Fruit fly (Drosophila melanogaster) whole organism, adult: ENCODE results near the gene Trf4-1.
A peak's percentile ranks its signal among the peaks of the same experiment; 100 is the strongest.

Source experiments
- CG11617 ChIP-seq: fragments of 200-800 bp; sonication (Bioruptor generic); optimal IDR thresholded peaks from 2 replicates; lab custom pipeline; 2017; ENCODE audit warnings: mild to moderate bottlenecking, missing biosample characterization, missing genetic modification reagents, missing genetic modification characterization
- CG12768 ChIP-seq: fragments of 200-800 bp; sonication (Bioruptor generic); optimal IDR thresholded peaks from 2 replicates; lab custom pipeline; 2017; ENCODE audit warnings: missing biosample characterization, missing genetic modification characterization, mild to moderate bottlenecking, moderate library complexity, missing genetic modification reagents
- CG14711 ChIP-seq: fragments of 200-800 bp; sonication (Bioruptor generic); optimal IDR thresholded peaks from 2 replicates; lab custom pipeline; 2018; ENCODE audit warnings: missing biosample characterization, mild to moderate bottlenecking, missing genetic modification characterization, moderate library complexity
- CG1620 ChIP-seq: fragments of 200-800 bp; sonication (Bioruptor generic); optimal IDR thresholded peaks from 2 replicates; lab custom pipeline; 2016; ENCODE audit warnings: missing biosample characterization, missing genetic modification characterization
- CG33017 ChIP-seq: fragments of 200-800 bp; sonication (Bioruptor generic); optimal IDR thresholded peaks from 2 replicates; lab custom pipeline; 2018; ENCODE audit warnings: missing biosample characterization, mild to moderate bottlenecking, missing genetic modification characterization, moderate library complexity
- CG5204 ChIP-seq: fragments of 200-800 bp; sonication (Bioruptor generic); optimal IDR thresholded peaks from 2 replicates; lab custom pipeline; 2016; ENCODE audit warnings: missing biosample characterization, missing genetic modification characterization
- CG7045 ChIP-seq: fragments of 200-800 bp; sonication (Bioruptor generic); optimal IDR thresholded peaks from 2 replicates; lab custom pipeline; 2017; ENCODE audit warnings: missing biosample characterization, mild to moderate bottlenecking, missing genetic modification characterization
- CG7101 ChIP-seq: fragments of 200-800 bp; sonication (Bioruptor generic); optimal IDR thresholded peaks from 2 replicates; lab custom pipeline; 2018; ENCODE audit warnings: missing biosample characterization, mild to moderate bottlenecking, missing genetic modification characterization, moderate library complexity
- Clk ChIP-seq: fragments of 200-800 bp; sonication (Bioruptor generic); optimal IDR thresholded peaks from 2 replicates; lab custom pipeline; 2017; ENCODE audit warnings: missing biosample characterization, missing genetic modification characterization
- Crg-1 ChIP-seq: fragments of 200-800 bp; sonication (Bioruptor generic); optimal IDR thresholded peaks from 2 replicates; lab custom pipeline; 2016; ENCODE audit warnings: missing biosample characterization, missing genetic modification characterization
- Hr96 ChIP-seq: fragments of 200-800 bp; sonication (Bioruptor generic); optimal IDR thresholded peaks from 2 replicates; lab custom pipeline; 2016; ENCODE audit warnings: missing biosample characterization, missing genetic modification characterization
- Mnt ChIP-seq: fragments of 200-800 bp; sonication (Bioruptor generic); optimal IDR thresholded peaks from 2 replicates; lab custom pipeline; 2016; ENCODE audit warnings: missing biosample characterization, mild to moderate bottlenecking, missing genetic modification characterization
- bab1 ChIP-seq: fragments of 200-800 bp; sonication (Bioruptor generic); optimal IDR thresholded peaks from 3 replicates; lab custom pipeline; 2019; ENCODE audit warnings: missing biosample characterization, mild to moderate bottlenecking, missing genetic modification characterization, moderate library complexity
- cic ChIP-seq: fragments of 200-800 bp; sonication (Bioruptor generic); optimal IDR thresholded peaks from 2 replicates; lab custom pipeline; 2017; ENCODE audit warnings: missing biosample characterization, mild to moderate bottlenecking, missing genetic modification characterization, moderate library complexity
- cnc ChIP-seq, 2 experiments: fragments of >200 bp; optimal IDR thresholded peaks; 2 replicates each; lab custom pipeline; 2017
- kay ChIP-seq: fragments of 200-800 bp; sonication (Bioruptor generic); peaks from one replicate; lab custom pipeline; 2016; ENCODE audit warnings: missing biosample characterization, missing genetic modification characterization, borderline replicate concordance
- ovo ChIP-seq: fragments of 200-800 bp; sonication (Bioruptor generic); optimal IDR thresholded peaks from 2 replicates; lab custom pipeline; 2016; ENCODE audit warnings: missing biosample characterization, missing genetic modification characterization
- pad ChIP-seq: fragments of 200-800 bp; sonication (Bioruptor generic); optimal IDR thresholded peaks from 3 replicates; lab custom pipeline; 2017; ENCODE audit warnings: missing biosample characterization, missing genetic modification characterization, mild to moderate bottlenecking, moderate library complexity, missing genetic modification reagents
- tj ChIP-seq: fragments of 200-800 bp; sonication (Bioruptor generic); optimal IDR thresholded peaks from 3 replicates; lab custom pipeline; 2017; ENCODE audit warnings: missing biosample characterization, mild to moderate bottlenecking, missing genetic modification characterization, moderate library complexity
- toe ChIP-seq: fragments of 200-800 bp; sonication (Bioruptor generic); optimal IDR thresholded peaks from 2 replicates; lab custom pipeline; 2016; ENCODE audit warnings: missing biosample characterization, missing genetic modification characterization

Gene Trf4-1

DNA sequence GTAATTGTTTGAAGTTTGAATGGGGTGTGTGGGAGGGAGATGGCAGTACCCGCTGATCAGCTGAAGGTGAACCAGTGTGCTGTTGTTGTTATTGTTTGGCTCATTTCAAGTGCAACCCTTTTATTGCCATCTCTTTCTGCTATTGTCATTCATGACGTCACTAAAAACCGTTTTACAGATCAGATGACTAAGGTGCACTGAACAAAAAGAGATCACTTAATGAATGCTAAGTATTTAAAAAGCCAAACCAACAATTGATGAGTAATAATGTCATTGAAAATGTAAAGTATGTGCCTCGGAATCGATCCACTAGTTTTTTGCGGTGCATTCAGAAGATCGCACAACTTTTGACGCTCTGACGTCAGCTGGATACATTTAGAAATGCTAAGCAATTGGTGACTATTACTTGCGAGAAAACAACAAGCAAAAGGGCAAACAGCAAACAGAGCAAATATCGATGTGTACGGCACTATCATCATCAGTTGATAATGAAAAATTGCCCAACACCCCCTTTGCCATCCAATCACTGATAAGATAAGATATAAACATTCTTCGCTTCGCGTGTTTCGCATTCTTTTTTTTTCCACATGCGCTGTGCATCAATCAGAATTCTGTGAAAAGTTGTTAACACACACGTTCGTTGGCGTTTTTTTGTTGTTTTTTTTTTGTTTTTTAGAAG, 14.7 kb downstream of the Trf4-1 start:
- peak; percentile 32 for TF ChIP-seq pad (GFP tag; lab: Kevin White, UChicago)
- peak; percentile 71 for TF ChIP-seq CG14711 (tag; lab: Kevin White, UChicago)
- TF ChIP-seq CG1620 (GFP tag; lab: Kevin White, UChicago): peak; percentile 25
- peak; percentile 52 for TF ChIP-seq CG11617 (GFP tag; lab: Kevin White, UChicago)
- TF ChIP-seq kay (GFP tag; lab: Kevin White, UChicago): peak; percentile 93
- peak; percentile 35 for TF ChIP-seq tj (GFP tag; lab: Kevin White, UChicago)
- TF ChIP-seq toe (GFP tag; lab: Kevin White, UChicago): peak; percentile 10
- TF ChIP-seq Clk (GFP tag; lab: Kevin White, UChicago): peak; percentile 44
- peak; percentile 71 for TF ChIP-seq CG33017 (tag; lab: Kevin White, UChicago)
- TF ChIP-seq Hr96 (GFP tag; lab: Kevin White, UChicago): no peak
- TF ChIP-seq Mnt: peak; percentile 14
- peak; percentile 67 for TF ChIP-seq bab1 (GFP tag; lab: Kevin White, UChicago)
- TF ChIP-seq cic: no peak
- TF ChIP-seq Crg-1 (GFP tag; lab: Kevin White, UChicago): no peak
- TF ChIP-seq CG7045 (GFP tag; lab: Kevin White, UChicago): no peak
- no peak for TF ChIP-seq cnc (optimal IDR thresholded peaks at IDR 0.05; lab: Kevin White, UChicago)
- TF ChIP-seq CG7101 (tag; lab: Kevin White, UChicago): peak; percentile 82
- peak; percentile 26 for TF ChIP-seq ovo (GFP tag; lab: Kevin White, UChicago)
- no peak for TF ChIP-seq CG12768
- peak; percentile 43 for TF ChIP-seq CG5204

DNA sequence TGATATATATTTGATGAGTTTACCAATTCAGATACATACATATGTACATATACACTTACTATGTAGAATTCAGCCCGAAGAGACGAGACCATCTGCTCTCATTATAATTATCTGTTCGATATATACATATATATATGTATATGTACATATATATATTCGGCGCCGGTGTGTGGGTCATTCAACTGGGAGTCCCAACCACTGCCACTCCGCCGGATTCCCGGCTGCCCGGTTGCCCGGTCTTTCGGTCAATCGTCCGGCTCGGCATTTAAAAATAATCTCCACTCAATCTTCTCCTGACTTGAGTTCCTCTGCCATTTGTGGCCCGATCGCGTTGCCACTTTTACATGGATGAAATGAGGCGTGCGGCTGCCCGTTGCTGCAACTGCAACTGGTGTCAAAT, 16.6 kb downstream of the Trf4-1 start:
- no peak for TF ChIP-seq CG12768
- no peak for TF ChIP-seq Clk (GFP tag; lab: Kevin White, UChicago)
- no peak for TF ChIP-seq cnc (optimal IDR thresholded peaks at IDR 0.05; lab: Kevin White, UChicago)
- TF ChIP-seq Hr96 (GFP tag; lab: Kevin White, UChicago): no peak
- TF ChIP-seq tj (GFP tag; lab: Kevin White, UChicago): no peak
- no peak for TF ChIP-seq CG5204
- no peak for TF ChIP-seq toe (GFP tag; lab: Kevin White, UChicago)
- no peak for TF ChIP-seq ovo (GFP tag; lab: Kevin White, UChicago)
- TF ChIP-seq Mnt: no peak
- TF ChIP-seq CG1620 (GFP tag; lab: Kevin White, UChicago): no peak

DNA sequence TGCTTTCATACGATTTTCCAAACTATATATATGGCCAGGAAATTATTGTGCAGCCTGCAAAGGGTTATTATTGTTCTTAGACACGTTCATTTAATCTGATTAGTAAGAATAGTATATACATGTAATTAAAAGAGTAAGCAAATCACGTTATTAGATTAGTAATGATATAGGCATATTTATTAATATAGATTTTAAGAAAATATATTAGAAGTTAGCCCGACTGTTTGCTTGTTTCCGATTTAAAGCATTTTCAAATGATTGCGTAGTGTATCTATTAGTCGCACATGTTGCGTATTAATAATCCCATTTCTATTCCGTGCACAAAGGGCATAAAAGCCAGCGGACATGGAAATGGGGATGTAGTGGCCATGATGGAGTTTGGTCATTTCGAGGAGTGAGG, 19.0 kb downstream of the Trf4-1 start:
- TF ChIP-seq Crg-1 (GFP tag; lab: Kevin White, UChicago): no peak
- TF ChIP-seq CG7101 (tag; lab: Kevin White, UChicago): no peak
- TF ChIP-seq CG12768: no peak

DNA sequence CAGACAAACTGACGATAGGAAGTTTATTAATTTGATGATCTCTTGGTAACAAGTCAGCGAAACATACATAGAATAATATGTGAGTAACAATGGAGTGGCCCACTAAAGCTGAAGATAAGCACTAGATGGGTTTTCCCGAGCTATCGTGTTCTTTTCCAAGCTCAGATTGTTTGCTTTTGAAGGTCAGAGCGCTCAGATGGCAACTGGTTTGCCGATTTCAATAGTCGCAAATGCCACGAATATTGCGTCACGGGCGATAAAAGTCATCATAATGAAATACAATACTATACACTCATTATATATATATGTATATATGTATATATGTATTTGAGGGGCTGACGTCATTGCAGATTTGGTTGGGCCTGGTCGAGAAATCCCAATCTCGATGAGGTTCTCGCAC, 19.8 kb downstream of the Trf4-1 start:
- TF ChIP-seq CG7045 (GFP tag; lab: Kevin White, UChicago): no peak
- no peak for TF ChIP-seq CG11617 (GFP tag; lab: Kevin White, UChicago)
- no peak for TF ChIP-seq pad (GFP tag; lab: Kevin White, UChicago)
- no peak for TF ChIP-seq CG7101 (tag; lab: Kevin White, UChicago)
- TF ChIP-seq Crg-1 (GFP tag; lab: Kevin White, UChicago): no peak
- TF ChIP-seq Hr96 (GFP tag; lab: Kevin White, UChicago): no peak
- no peak for TF ChIP-seq cnc (optimal IDR thresholded peaks at IDR 0.05; lab: Kevin White, UChicago)
- no peak for TF ChIP-seq CG12768
- TF ChIP-seq ovo (GFP tag; lab: Kevin White, UChicago): no peak
- TF ChIP-seq CG5204: no peak
- TF ChIP-seq CG14711 (tag; lab: Kevin White, UChicago): no peak
- no peak for TF ChIP-seq Clk (GFP tag; lab: Kevin White, UChicago)
- TF ChIP-seq Mnt: no peak
- no peak for TF ChIP-seq CG1620 (GFP tag; lab: Kevin White, UChicago)
- TF ChIP-seq bab1 (GFP tag; lab: Kevin White, UChicago): no peak
- TF ChIP-seq cic: no peak

DNA sequence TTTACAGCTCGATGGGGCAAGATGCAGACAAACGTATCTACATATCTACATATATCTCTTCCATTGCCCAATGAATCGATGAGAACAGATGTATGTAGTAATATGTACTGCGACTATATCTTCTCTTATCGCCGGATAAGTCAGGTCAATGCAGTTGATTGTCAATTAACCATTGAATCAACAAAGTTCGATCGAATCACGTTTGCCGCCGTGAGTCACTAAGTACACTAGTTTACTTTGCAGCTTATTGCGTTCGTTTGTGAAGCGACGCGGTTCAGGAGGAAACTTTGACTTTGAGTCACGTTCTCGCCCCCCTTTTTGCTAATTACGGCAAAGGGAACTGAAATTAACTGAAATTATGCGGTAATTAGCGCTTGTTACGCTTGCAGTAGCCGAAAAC, 20.7 kb downstream of the Trf4-1 start:
- no peak for TF ChIP-seq toe (GFP tag; lab: Kevin White, UChicago)
- TF ChIP-seq tj (GFP tag; lab: Kevin White, UChicago): no peak
- TF ChIP-seq ovo (GFP tag; lab: Kevin White, UChicago): peak; percentile 22

DNA sequence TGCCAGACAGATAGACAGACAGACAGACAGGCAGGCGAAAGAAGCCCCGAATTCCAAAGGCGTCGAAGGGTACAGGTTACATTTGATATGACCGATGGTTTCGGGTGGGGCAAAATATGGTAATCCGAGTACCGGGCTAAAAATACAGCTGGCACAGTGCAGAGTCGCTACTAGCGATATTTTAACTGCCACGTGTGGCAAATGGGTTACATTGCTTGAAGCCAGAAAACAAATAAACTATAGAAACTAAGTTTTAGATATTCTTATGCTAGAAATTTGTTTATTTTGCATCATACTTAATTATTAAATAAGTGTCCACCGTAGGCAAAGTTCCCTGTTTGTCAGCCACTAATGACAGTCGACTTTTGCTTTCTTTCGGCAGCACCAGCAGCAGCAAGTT, 23.0 kb downstream of the Trf4-1 start:
- TF ChIP-seq ovo (GFP tag; lab: Kevin White, UChicago) (no peak), bab1 (GFP tag; lab: Kevin White, UChicago) (no peak), toe (GFP tag; lab: Kevin White, UChicago) (no peak), CG14711 (tag; lab: Kevin White, UChicago) (no peak)

DNA sequence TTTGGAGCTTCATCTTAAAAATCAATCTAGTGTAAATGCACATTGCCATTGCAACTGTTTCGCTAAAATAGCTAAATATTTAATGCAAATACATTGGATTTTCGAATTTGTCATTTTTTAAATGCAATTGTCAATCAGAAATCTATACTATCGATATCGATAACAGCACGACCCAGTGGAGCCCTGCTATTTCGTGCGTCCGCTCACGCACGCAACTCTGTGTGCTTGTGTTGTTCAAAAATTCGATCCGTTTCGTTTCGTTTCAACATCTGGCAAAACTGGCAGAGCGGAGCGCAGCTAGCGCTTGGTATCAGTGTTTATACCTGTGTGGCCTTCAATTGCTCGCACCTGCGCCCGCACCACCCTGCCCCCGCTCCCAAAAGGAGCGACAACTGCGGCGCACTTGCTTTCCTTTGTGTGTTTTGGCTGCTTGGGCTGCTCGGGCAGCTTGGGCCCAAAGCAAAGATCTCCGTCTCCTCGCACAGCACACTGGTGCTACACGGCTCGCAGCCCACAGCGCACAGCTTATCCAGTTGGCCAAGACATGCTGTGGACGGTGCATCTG, 28.6 kb downstream of the Trf4-1 start, which contains the start of gene CG12081:
TSS of gene CG12081 (plus strand) at position 205 of the 565 bp plus-strand sequence.
- TF ChIP-seq kay (GFP tag; lab: Kevin White, UChicago) (no peak), Clk (GFP tag; lab: Kevin White, UChicago) (no peak), toe (GFP tag; lab: Kevin White, UChicago) (no peak), CG11617 (GFP tag; lab: Kevin White, UChicago) (no peak), CG7101 (tag; lab: Kevin White, UChicago) (peak; percentile 11), CG12768 (no peak), Hr96 (GFP tag; lab: Kevin White, UChicago) (no peak), cnc (optimal IDR thresholded peaks at IDR 0.05; lab: Kevin White, UChicago) (no peak), tj (GFP tag; lab: Kevin White, UChicago) (no peak), CG33017 (tag; lab: Kevin White, UChicago) (no peak), pad (GFP tag; lab: Kevin White, UChicago) (no peak), Crg-1 (GFP tag; lab: Kevin White, UChicago) (no peak), ovo (GFP tag; lab: Kevin White, UChicago) (no peak), CG1620 (GFP tag; lab: Kevin White, UChicago) (peak; percentile 30), Mnt (peak; percentile 51), cic (no peak), CG7045 (GFP tag; lab: Kevin White, UChicago) (no peak), bab1 (GFP tag; lab: Kevin White, UChicago) (peak; percentile 50), CG5204 (no peak), CG14711 (tag; lab: Kevin White, UChicago) (peak; percentile 25)
